Fruit fly (Drosophila melanogaster) whole organism, prepupa: Measurements from ENCODE around the gene mRpL10.

Experiments
- CG10631 ChIP-seq: fragments of 200-800 bp; sonication (Bioruptor generic); optimal IDR thresholded peaks from 2 replicates; lab custom pipeline; 2016; ENCODE audit warnings: missing biosample characterization, missing genetic modification characterization
- CG10669 ChIP-seq: fragments of 200-800 bp; sonication (Bioruptor generic); optimal IDR thresholded peaks from 3 replicates; lab custom pipeline; 2018; ENCODE audit warnings: missing biosample characterization, mild to moderate bottlenecking, missing genetic modification characterization, moderate library complexity
- CG11294 ChIP-seq: fragments of 200-800 bp; sonication (Bioruptor generic); IDR thresholded peaks from 2 replicates; pipeline ENCODE4 v1.3.6; 2022; ENCODE audit warnings: missing biosample characterization, missing genetic modification characterization
- CG11762 ChIP-seq: fragments of 200-800 bp; sonication (Bioruptor generic); optimal IDR thresholded peaks from 3 replicates; lab custom pipeline; 2016; ENCODE audit warnings: missing biosample characterization, missing genetic modification characterization; ENCODE audit not compliant: insufficient read depth
- CG15336 ChIP-seq: fragments of 200-800 bp; sonication (Bioruptor generic); IDR thresholded peaks from 2 replicates; pipeline ENCODE4 v1.3.6; 2022; ENCODE audit warnings: missing biosample characterization, missing genetic modification characterization
- CG1621 ChIP-seq: fragments of 200-800 bp; sonication (Bioruptor generic); optimal IDR thresholded peaks from 3 replicates; lab custom pipeline; 2018; ENCODE audit warnings: missing biosample characterization, mild to moderate bottlenecking, missing genetic modification characterization
- CG32006 ChIP-seq: fragments of 200-800 bp; sonication (Bioruptor generic); optimal IDR thresholded peaks from 3 replicates; lab custom pipeline; 2017; ENCODE audit warnings: missing biosample characterization, mild to moderate bottlenecking, missing genetic modification characterization
- CG4318 ChIP-seq: fragments of 200-800 bp; sonication (Bioruptor generic); optimal IDR thresholded peaks from 3 replicates; lab custom pipeline; 2017; ENCODE audit warnings: missing biosample characterization, mild to moderate bottlenecking, missing genetic modification characterization
- CG6163 ChIP-seq: fragments of 200-800 bp; sonication (Bioruptor generic); IDR thresholded peaks from 3 replicates; pipeline ENCODE4 v1.3.6; 2022; ENCODE audit warnings: missing biosample characterization, missing genetic modification characterization
- CG6276 ChIP-seq: fragments of 200-800 bp; sonication (Bioruptor generic); optimal IDR thresholded peaks from 2 replicates; lab custom pipeline; 2017; ENCODE audit warnings: missing biosample characterization, mild to moderate bottlenecking, missing genetic modification characterization
- CG6792 ChIP-seq: fragments of 200-800 bp; sonication (Bioruptor generic); optimal IDR thresholded peaks from 3 replicates; lab custom pipeline; 2016; ENCODE audit warnings: missing biosample characterization, missing genetic modification characterization
- CG6808 ChIP-seq: fragments of 200-800 bp; sonication (Bioruptor generic); optimal IDR thresholded peaks from 3 replicates; lab custom pipeline; 2017; ENCODE audit warnings: missing biosample characterization, missing genetic modification characterization, mild to moderate bottlenecking, moderate library complexity, missing genetic modification reagents
- CG7368 ChIP-seq: fragments of 200-800 bp; sonication (Bioruptor generic); optimal IDR thresholded peaks from 3 replicates; lab custom pipeline; 2016; ENCODE audit warnings: missing biosample characterization, missing genetic modification characterization
- CG8119 ChIP-seq: fragments of 200-800 bp; sonication (Bioruptor generic); IDR thresholded peaks from 3 replicates; pipeline ENCODE4 v1.3.6; 2022; ENCODE audit warnings: missing biosample characterization, missing genetic modification characterization
- CG9139 ChIP-seq: fragments of 200-800 bp; sonication (Bioruptor generic); optimal IDR thresholded peaks from 3 replicates; lab custom pipeline; 2017; ENCODE audit warnings: missing biosample characterization, mild to moderate bottlenecking, missing genetic modification characterization
- Eip78C ChIP-seq: fragments of 200-800 bp; sonication (Bioruptor generic); peaks from one replicate; lab custom pipeline; 2016; ENCODE audit warnings: missing biosample characterization, missing genetic modification characterization
- Eip93F ChIP-seq: fragments of 200-800 bp; sonication (Bioruptor generic); optimal IDR thresholded peaks from 2 replicates; lab custom pipeline; 2016; ENCODE audit warnings: missing biosample characterization, mild to moderate bottlenecking, missing genetic modification characterization
- Ets21C ChIP-seq: fragments of 200-800 bp; sonication (Bioruptor generic); optimal IDR thresholded peaks from 3 replicates; lab custom pipeline; 2016; ENCODE audit warnings: missing biosample characterization, missing genetic modification characterization
- Gug ChIP-seq: fragments of 200-800 bp; sonication (Bioruptor generic); IDR thresholded peaks from 2 replicates; pipeline ENCODE4 v1.3.6; 2022; ENCODE audit warnings: missing biosample characterization, missing genetic modification characterization
- Hr38 ChIP-seq: sonication (Bioruptor generic); optimal IDR thresholded peaks from 2 replicates; lab custom pipeline; 2016; ENCODE audit warnings: missing biosample characterization, missing genetic modification characterization
- Hr39 ChIP-seq: fragments of 200-800 bp; sonication (Bioruptor generic); optimal IDR thresholded peaks from 2 replicates; lab custom pipeline; 2016; ENCODE audit warnings: missing biosample characterization, missing genetic modification characterization
- Hr4 ChIP-seq: fragments of 200-800 bp; sonication (Bioruptor generic); optimal IDR thresholded peaks from 3 replicates; lab custom pipeline; 2016; ENCODE audit warnings: missing biosample characterization, missing genetic modification characterization
- Lpt ChIP-seq: fragments of 200-800 bp; sonication (Bioruptor generic); optimal IDR thresholded peaks from 3 replicates; lab custom pipeline; 2016; ENCODE audit warnings: missing biosample characterization, missing genetic modification characterization
- Met ChIP-seq: fragments of 200-800 bp; sonication (Bioruptor generic); optimal IDR thresholded peaks from 3 replicates; lab custom pipeline; 2016; ENCODE audit warnings: missing biosample characterization, missing genetic modification characterization
- Smox ChIP-seq: fragments of 200-800 bp; sonication (Bioruptor generic); optimal IDR thresholded peaks from 3 replicates; lab custom pipeline; 2016; ENCODE audit warnings: missing biosample characterization, missing genetic modification characterization
- Sox102F ChIP-seq: fragments of 200-800 bp; sonication (Bioruptor generic); optimal IDR thresholded peaks from 2 replicates; lab custom pipeline; 2016; ENCODE audit warnings: missing biosample characterization, mild to moderate bottlenecking, missing genetic modification characterization
- Sox14 ChIP-seq: fragments of 200-800 bp; sonication (Bioruptor generic); optimal IDR thresholded peaks from 3 replicates; lab custom pipeline; 2016; ENCODE audit warnings: missing biosample characterization, missing genetic modification characterization
- Sox15 ChIP-seq: fragments of 200-800 bp; sonication (Bioruptor generic); optimal IDR thresholded peaks from 3 replicates; lab custom pipeline; 2016; ENCODE audit warnings: missing biosample characterization, missing genetic modification characterization
- dac ChIP-seq: fragments of 200-800 bp; sonication (Bioruptor generic); optimal IDR thresholded peaks from 2 replicates; lab custom pipeline; 2017; ENCODE audit warnings: missing biosample characterization, mild to moderate bottlenecking, missing genetic modification characterization
- dsx ChIP-seq: fragments of 200-800 bp; optimal IDR thresholded peaks from 3 replicates; lab custom pipeline; 2019; ENCODE audit warnings: missing biosample characterization, mild to moderate bottlenecking, missing genetic modification characterization, moderate library complexity; ENCODE audit not compliant: poor library complexity, severe bottlenecking
- eg ChIP-seq: fragments of 200-800 bp; sonication (Bioruptor generic); IDR thresholded peaks from 3 replicates; pipeline ENCODE4 v1.3.6; 2022; ENCODE audit warnings: missing biosample characterization, missing genetic modification characterization
- esn ChIP-seq: fragments of 200-800 bp; sonication (Bioruptor generic); optimal IDR thresholded peaks from 2 replicates; lab custom pipeline; 2016; ENCODE audit warnings: missing biosample characterization, mild to moderate bottlenecking, missing genetic modification characterization, moderate library complexity
- fd59A ChIP-seq: fragments of 200-800 bp; sonication (Bioruptor generic); optimal IDR thresholded peaks from 2 replicates; lab custom pipeline; 2017; ENCODE audit warnings: missing biosample characterization, mild to moderate bottlenecking, missing genetic modification characterization, missing genetic modification reagents
- fd85E ChIP-seq: fragments of 200-800 bp; sonication (Bioruptor generic); optimal IDR thresholded peaks from 3 replicates; lab custom pipeline; 2016; ENCODE audit warnings: missing biosample characterization, missing genetic modification characterization
- fkh ChIP-seq: fragments of 200-800 bp; sonication (Bioruptor generic); optimal IDR thresholded peaks from 3 replicates; lab custom pipeline; 2017; ENCODE audit warnings: missing biosample characterization, mild to moderate bottlenecking, missing genetic modification characterization, moderate library complexity
- lz ChIP-seq: fragments of 200-800 bp; sonication (Bioruptor generic); optimal IDR thresholded peaks from 3 replicates; lab custom pipeline; 2016; ENCODE audit warnings: missing biosample characterization, missing genetic modification characterization
- net ChIP-seq: fragments of 200-800 bp; sonication (Bioruptor generic); optimal IDR thresholded peaks from 3 replicates; lab custom pipeline; 2016; ENCODE audit warnings: missing biosample characterization, missing genetic modification characterization
- salr ChIP-seq, 2 experiments: fragments of 200-800 bp; sonication (Bioruptor generic); optimal IDR thresholded peaks; 3 replicates each; lab custom pipeline; 2016 to 2018; ENCODE audit warnings: missing biosample characterization in 2 of 2, missing genetic modification characterization in 2 of 2, mild to moderate bottlenecking in 1 of 2
- spab ChIP-seq: fragments of 200-800 bp; sonication (Bioruptor generic); optimal IDR thresholded peaks from 2 replicates; lab custom pipeline; 2017; ENCODE audit warnings: missing biosample characterization, mild to moderate bottlenecking, missing genetic modification characterization, missing genetic modification reagents
- ss ChIP-seq, 2 experiments: fragments of 200-800 bp; sonication (Bioruptor generic); optimal IDR thresholded peaks; 2 replicates in 1 of 2; 3 replicates in 1 of 2; lab custom pipeline; 2017 to 2018; ENCODE audit warnings: mild to moderate bottlenecking in 2 of 2, missing biosample characterization in 2 of 2, missing genetic modification characterization in 2 of 2, moderate library complexity in 1 of 2
- svp ChIP-seq: fragments of 200-800 bp; sonication (Bioruptor generic); peaks from one replicate; lab custom pipeline; 2016; ENCODE audit warnings: missing biosample characterization, missing genetic modification characterization
- topi ChIP-seq: fragments of 200-800 bp; sonication (Bioruptor generic); optimal IDR thresholded peaks from 3 replicates; lab custom pipeline; 2016; ENCODE audit warnings: missing biosample characterization, missing genetic modification characterization
- vri ChIP-seq: fragments of 200-800 bp; sonication (Bioruptor generic); optimal IDR thresholded peaks from 3 replicates; lab custom pipeline; 2016; ENCODE audit warnings: missing biosample characterization, mild to moderate bottlenecking, missing genetic modification characterization

The mRpL10 gene

DNA sequence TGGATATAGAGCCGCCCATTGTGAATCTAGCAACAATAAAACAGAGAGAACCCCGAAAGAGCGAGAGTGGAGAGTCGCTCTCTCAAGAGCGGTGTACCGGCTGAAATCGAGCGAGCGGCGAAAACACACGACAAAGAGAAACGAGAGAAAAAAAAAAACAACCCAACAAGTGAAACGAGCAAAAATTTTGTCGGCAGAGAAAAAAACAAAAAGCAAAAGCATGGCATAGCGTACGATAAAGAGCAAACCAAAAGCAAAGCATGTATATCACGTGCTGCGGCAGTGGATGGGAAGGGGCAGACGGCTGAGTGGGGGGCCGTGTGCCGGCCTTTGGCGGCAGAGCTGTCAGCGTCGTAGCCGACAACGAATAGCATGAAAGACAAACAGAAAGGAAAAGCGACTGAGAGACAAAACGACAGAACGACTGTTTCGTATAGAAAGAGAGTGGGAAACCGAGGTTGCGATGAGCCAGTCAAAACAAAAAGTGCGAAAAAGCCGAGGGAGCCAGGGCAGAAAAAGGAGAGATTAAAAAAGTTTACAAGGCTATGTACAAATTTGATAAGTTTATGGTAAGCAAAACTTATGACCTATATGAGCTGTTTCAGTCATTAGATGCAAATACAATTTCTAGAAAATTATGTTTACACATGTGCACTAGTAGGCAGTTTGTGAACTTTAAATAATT is 43.2 kb downstream of the mRpL10 start (continued):
- TF ChIP-seq esn (GFP tag; lab: Kevin White, UChicago) (peak; percentile 38), net (GFP tag; lab: Kevin White, UChicago) (peak; percentile 76), topi (GFP tag; lab: Kevin White, UChicago) (no peak), CG4318 (GFP tag; lab: Kevin White, UChicago) (no peak), CG10669 (GFP tag; lab: Kevin White, UChicago) (no peak), CG7368 (GFP tag; lab: Kevin White, UChicago) (peak; percentile 36), spab (GFP tag; lab: Kevin White, UChicago) (peak; percentile 60), vri (no peak), svp (GFP tag; lab: Kevin White, UChicago) (no peak), fd59A (GFP tag; lab: Kevin White, UChicago) (no peak), Smox (GFP tag; lab: Kevin White, UChicago) (no peak), Hr39 (GFP tag; lab: Kevin White, UChicago) (no peak), Hr38 (GFP tag; lab: Kevin White, UChicago) (peak; percentile 33), CG9139 (peak; percentile 88), CG6276 (GFP tag; lab: Kevin White, UChicago) (peak; percentile 82), ss (GFP tag; optimal IDR thresholded peaks at IDR 0.05; lab: Kevin White, UChicago) (peak; percentile 87 to 93), Sox102F (GFP tag; lab: Kevin White, UChicago) (no peak), Ets21C (GFP tag; lab: Kevin White, UChicago) (no peak), CG11294 (GFP tag; lab: Robert Waterston, UW) (peak; percentile 66; the same call in 1 of the 2 replicates)

DNA sequence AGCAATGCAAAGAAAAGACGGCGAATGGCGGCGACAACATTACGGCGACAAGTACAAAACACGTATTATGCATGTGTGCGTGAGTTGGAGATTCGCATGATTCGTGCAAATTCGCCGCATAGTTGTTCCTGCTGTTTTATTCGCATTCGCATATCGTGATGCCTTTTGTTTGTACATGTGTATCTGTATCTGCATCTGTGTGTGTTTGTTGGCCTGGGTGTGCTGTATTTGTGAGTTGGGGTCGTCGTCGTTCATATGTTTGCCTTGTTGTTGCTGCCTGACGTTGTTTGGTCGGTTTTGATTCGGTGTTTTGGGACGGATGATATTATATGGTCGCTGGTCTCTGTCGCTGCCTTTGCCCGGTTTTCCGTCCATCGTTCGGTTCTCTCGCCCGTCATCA is 43.9 kb downstream of the mRpL10 start:
- no peak for TF ChIP-seq CG4318 (GFP tag; lab: Kevin White, UChicago)
- TF ChIP-seq ss (GFP tag; optimal IDR thresholded peaks at IDR 0.05; lab: Kevin White, UChicago) = peak in 1 of 2 experiments; percentile 43
- TF ChIP-seq Gug (GFP tag; lab: Robert Waterston, UW) = no peak

DNA sequence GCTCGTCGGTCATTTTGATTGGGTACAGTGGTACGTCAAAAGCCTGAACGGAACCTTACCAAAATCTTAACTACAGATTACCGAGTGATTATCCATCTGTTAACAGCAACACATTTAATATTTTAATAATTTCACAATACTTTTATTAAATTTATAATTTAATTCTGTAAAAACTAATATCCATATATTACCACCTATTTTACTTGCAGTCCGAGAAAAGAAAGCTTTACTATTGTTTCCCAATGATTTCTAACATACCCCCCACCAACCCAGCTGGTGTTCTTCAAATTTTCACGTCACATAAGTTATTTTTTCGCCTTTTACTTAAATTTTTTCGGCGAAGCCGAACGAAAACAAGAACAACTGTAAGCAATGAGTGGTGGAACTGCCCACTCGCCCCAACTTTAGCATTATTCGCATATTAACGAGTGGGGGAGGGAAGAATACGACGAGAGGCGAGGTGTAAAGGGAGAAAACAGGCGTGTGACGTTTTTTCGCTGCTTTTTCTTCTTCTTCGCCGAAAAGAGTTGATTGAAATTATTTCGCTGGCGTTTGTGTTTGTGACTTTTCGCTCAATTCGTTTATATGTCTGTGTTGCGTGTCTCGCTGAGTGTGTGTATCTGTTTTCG is 44.4 kb downstream of the mRpL10 start:
- TF ChIP-seq CG6792 (GFP tag; lab: Kevin White, UChicago) (peak; percentile 73), svp (GFP tag; lab: Kevin White, UChicago) (peak; percentile 71), Lpt (peak; percentile 5), CG11762 (peak; percentile 58), fd85E (GFP tag; lab: Kevin White, UChicago) (peak; percentile 38), CG6163 (GFP tag; lab: Robert Waterston, UW) (0 out of 3 replicates have a peak, but pooled peaks have one; percentile 11), dac (peak; percentile 63), CG10631 (GFP tag; lab: Kevin White, UChicago) (peak; percentile 76), CG32006 (GFP tag; lab: Kevin White, UChicago) (peak; percentile 85), CG15336 (GFP tag; lab: Robert Waterston, UW) (peak; percentile 70), fd59A (GFP tag; lab: Kevin White, UChicago) (peak; percentile 34), Met (GFP tag; lab: Kevin White, UChicago) (peak; percentile 77), fkh (no peak), salr (GFP tag; optimal IDR thresholded peaks at IDR 0.05; lab: Kevin White, UChicago) (peak in 1 of 2 experiments; percentile 79), Hr4 (GFP tag; lab: Kevin White, UChicago) (peak; percentile 66), Sox15 (GFP tag; lab: Kevin White, UChicago) (peak; percentile 46), eg (GFP tag; lab: Robert Waterston, UW) (peak; percentile 72), Eip78C (GFP tag; lab: Kevin White, UChicago) (peak; percentile 88), dsx (no peak), CG1621 (tag; lab: Kevin White, UChicago) (no peak), Smox (GFP tag; lab: Kevin White, UChicago) (peak; percentile 74), Eip93F (peak; percentile 57), CG10669 (GFP tag; lab: Kevin White, UChicago) (peak; percentile 69), Sox14 (peak; percentile 53), esn (GFP tag; lab: Kevin White, UChicago) (peak; percentile 82), Ets21C (GFP tag; lab: Kevin White, UChicago) (no peak), Hr39 (GFP tag; lab: Kevin White, UChicago) (peak; percentile 58), lz (GFP tag; lab: Kevin White, UChicago) (peak; percentile 55), Sox102F (GFP tag; lab: Kevin White, UChicago) (peak; percentile 67), CG6808 (GFP tag; lab: Kevin White, UChicago) (peak; percentile 42), CG8119 (GFP tag; lab: Robert Waterston, UW) (peak; percentile 68), net (GFP tag; lab: Kevin White, UChicago) (peak; percentile 61), CG7368 (GFP tag; lab: Kevin White, UChicago) (peak; percentile 40), topi (GFP tag; lab: Kevin White, UChicago) (peak; percentile 71)
